Worm (Caenorhabditis elegans) whole organism, L4 larva: ENCODE data around the gene C02B8.7.
A peak's percentile ranks its signal among the peaks of the same experiment; 100 is the strongest.
"Not testable (repeated sequence)": the region's sequence is repeated elsewhere in the genome, so short reads cannot be mapped to it uniquely, and the experiment has no call there.

Experiments
- D1046.2 ChIP-seq: fragments of 200-800 bp; sonication (Bioruptor generic); IDR thresholded peaks from 2 replicates; pipeline ENCODE4 v1.3.6; 2022; ENCODE audit warnings: missing genetic modification characterization, missing compliant biosample characterization
- F26F4.8 ChIP-seq: fragments of 200-800 bp; sonication (Bioruptor generic); conservative IDR thresholded peaks from 2 replicates; pipeline ENCODE4 v1.3.6; 2022; ENCODE audit warnings: missing genetic modification characterization, missing compliant biosample characterization
- F37D6.2 ChIP-seq: sonication (generic microtip); optimal IDR thresholded peaks from 2 replicates; lab custom pipeline; 2016; ENCODE audit warnings: mild to moderate bottlenecking, missing genetic modification characterization, missing compliant biosample characterization
- F49E8.2 ChIP-seq: sonication (generic microtip); optimal IDR thresholded peaks from 2 replicates; lab custom pipeline; 2016; ENCODE audit warnings: missing compliant biosample characterization, mild to moderate bottlenecking, missing genetic modification characterization, borderline replicate concordance
- T26A8.4 ChIP-seq: fragments of 200-800 bp; sonication (Bioruptor generic); IDR thresholded peaks from 2 replicates; pipeline ENCODE4 v1.3.6; 2022; ENCODE audit warnings: missing genetic modification characterization, missing compliant biosample characterization
- Y105C5A.15 ChIP-seq: fragments of 200-800 bp; sonication (Bioruptor generic); IDR thresholded peaks from 2 replicates; pipeline ENCODE4 v1.3.6; 2022; ENCODE audit warnings: missing genetic modification characterization, missing compliant biosample characterization
- Y48G9A.11 ChIP-seq: fragments of 200-800 bp; sonication (Bioruptor generic); IDR thresholded peaks from 2 replicates; pipeline ENCODE4 v1.3.6; 2022; ENCODE audit warnings: missing genetic modification reagents, missing genetic modification characterization, missing compliant biosample characterization
- Y75B8A.6 ChIP-seq: fragments of 200-800 bp; sonication (Bioruptor generic); IDR thresholded peaks from 2 replicates; pipeline ENCODE4 v1.3.6; 2022; ENCODE audit warnings: missing genetic modification reagents, missing genetic modification characterization, missing compliant biosample characterization
- ZK337.2 ChIP-seq: fragments of 200-800 bp; sonication (Bioruptor generic); IDR thresholded peaks from 2 replicates; pipeline ENCODE4 v1.3.6; 2022; ENCODE audit warnings: missing genetic modification reagents, missing genetic modification characterization, missing compliant biosample characterization
- aha-1 ChIP-seq: fragments of 150-350 bp; peaks from one replicate; lab custom pipeline; 2014; ENCODE audit warnings: missing biosample characterization, missing genetic modification characterization
- ama-1 ChIP-seq: fragments of 150-350 bp; optimal IDR thresholded peaks from 2 replicates; lab custom pipeline; 2014; ENCODE audit warnings: inconsistent platforms, mixed read lengths
- arid-1 ChIP-seq: fragments of 200-800 bp; sonication (Bioruptor generic); conservative IDR thresholded peaks from 2 replicates; pipeline ENCODE4 v1.3.6; 2022; ENCODE audit warnings: missing genetic modification reagents, missing genetic modification characterization, missing compliant biosample characterization
- ceh-62 ChIP-seq: sonication (generic microtip); optimal IDR thresholded peaks from 2 replicates; lab custom pipeline; 2017; ENCODE audit warnings: missing biosample characterization, missing genetic modification characterization
- ctbp-1 ChIP-seq: fragments of 200-800 bp; sonication (Bioruptor generic); IDR thresholded peaks from 2 replicates; pipeline ENCODE4 v1.3.6; 2022; ENCODE audit warnings: missing genetic modification reagents, missing genetic modification characterization, missing compliant biosample characterization
- daf-16 ChIP-seq, 3 experiments: sonication (generic microtip); optimal IDR thresholded peaks; 2 replicates each; lab custom pipeline; 2016 to 2017; ENCODE audit warnings: missing genetic modification characterization in 3 of 3, missing genetic modification reagents in 3 of 3, mild to moderate bottlenecking in 2 of 3, missing compliant biosample characterization in 2 of 3, missing biosample characterization in 1 of 3, moderate library complexity in 1 of 3
- dmd-6 ChIP-seq: fragments of 200-800 bp; sonication (Bioruptor generic); IDR thresholded peaks from 2 replicates; pipeline ENCODE4 v1.3.6; 2022; ENCODE audit warnings: missing genetic modification reagents, missing genetic modification characterization, missing compliant biosample characterization
- dmd-8 ChIP-seq: fragments of 200-800 bp; sonication (Bioruptor generic); IDR thresholded peaks from 2 replicates; pipeline ENCODE4 v1.3.6; 2022; ENCODE audit warnings: missing genetic modification characterization, missing compliant biosample characterization
- dpl-1 ChIP-seq: fragments of 150-350 bp; optimal IDR thresholded peaks from 2 replicates; lab custom pipeline; 2014; ENCODE audit warnings: missing biosample characterization, missing genetic modification reagents, missing genetic modification characterization
- duxl-1 ChIP-seq: sonication (generic microtip); optimal IDR thresholded peaks from 2 replicates; lab custom pipeline; 2016; ENCODE audit warnings: mild to moderate bottlenecking, missing genetic modification characterization, moderate library complexity, missing compliant biosample characterization; ENCODE audit not compliant: poor library complexity
- dve-1 ChIP-seq: sonication (generic microtip); optimal IDR thresholded peaks from 2 replicates; lab custom pipeline; 2017; ENCODE audit warnings: antibody characterized with exemption, mild to moderate bottlenecking, missing genetic modification characterization, missing compliant biosample characterization; ENCODE audit not compliant: insufficient read depth
- egl-27 ChIP-seq: sonication (generic microtip); optimal IDR thresholded peaks from 3 replicates; lab custom pipeline; 2017; ENCODE audit warnings: missing biosample characterization, missing genetic modification reagents, missing genetic modification characterization
- egl-43 ChIP-seq: fragments of 200-800 bp; sonication (Bioruptor generic); IDR thresholded peaks from 2 replicates; pipeline ENCODE4 v1.3.6; 2022; ENCODE audit warnings: missing genetic modification reagents, missing genetic modification characterization, missing compliant biosample characterization
- gei-8 ChIP-seq: fragments of 200-800 bp; sonication (Bioruptor generic); optimal IDR thresholded peaks from 2 replicates; lab custom pipeline; 2018; ENCODE audit warnings: mild to moderate bottlenecking, missing genetic modification characterization, missing compliant biosample characterization
- hlh-30 ChIP-seq: sonication (generic microtip); optimal IDR thresholded peaks from 2 replicates; lab custom pipeline; 2017; ENCODE audit warnings: antibody characterized with exemption, mild to moderate bottlenecking, missing genetic modification characterization, missing compliant biosample characterization; ENCODE audit not compliant: insufficient read depth
- hmg-1.1 ChIP-seq: fragments of 200-800 bp; sonication (Bioruptor generic); IDR thresholded peaks from 2 replicates; pipeline ENCODE4 v1.3.6; 2022; ENCODE audit warnings: missing genetic modification reagents, missing genetic modification characterization, missing compliant biosample characterization
- lim-7 ChIP-seq: fragments of 200-800 bp; sonication (Bioruptor generic); IDR thresholded peaks from 2 replicates; pipeline ENCODE4 v1.3.6; 2022; ENCODE audit warnings: missing genetic modification characterization, missing compliant biosample characterization
- lin-38 ChIP-seq: fragments of 200-800 bp; sonication (Bioruptor generic); IDR thresholded peaks from 2 replicates; pipeline ENCODE4 v1.3.6; 2022; ENCODE audit warnings: missing genetic modification reagents, missing genetic modification characterization, missing compliant biosample characterization
- lsy-2 ChIP-seq, 2 experiments: fragments of 150-350 bp in 1 of 2; sonication (generic microtip) in 1 of 2; optimal IDR thresholded peaks; 2 replicates each; lab custom pipeline; 2014 to 2017; ENCODE audit warnings: missing biosample characterization in 2 of 2, missing genetic modification characterization in 2 of 2
- madf-5 ChIP-seq, 2 experiments: fragments of 200-800 bp; sonication (Bioruptor generic); IDR thresholded peaks; 2 replicates each; pipeline ENCODE4 v1.3.6; 2022; ENCODE audit warnings: missing compliant biosample characterization in 2 of 2, missing genetic modification characterization in 2 of 2
- madf-9 ChIP-seq: fragments of 200-800 bp; sonication (Bioruptor generic); conservative IDR thresholded peaks from 2 replicates; pipeline ENCODE4 v1.3.6; 2022; ENCODE audit warnings: missing genetic modification reagents, missing genetic modification characterization, missing compliant biosample characterization
- mdl-1 ChIP-seq, 2 experiments: fragments of 150-350 bp in 1 of 2; sonication (generic microtip) in 1 of 2; optimal IDR thresholded peaks; 2 replicates each; lab custom pipeline; 2014 to 2017; ENCODE audit warnings: missing biosample characterization in 2 of 2, missing genetic modification characterization in 2 of 2
- mdt-29 ChIP-seq: fragments of 200-800 bp; sonication (Bioruptor generic); IDR thresholded peaks from 2 replicates; pipeline ENCODE4 v1.3.6; 2022; ENCODE audit warnings: missing genetic modification reagents, missing genetic modification characterization, missing compliant biosample characterization
- mep-1 ChIP-seq: fragments of 150-350 bp; sonication (generic microtip); optimal IDR thresholded peaks from 3 replicates; lab custom pipeline; 2014; ENCODE audit warnings: missing biosample characterization, missing genetic modification characterization
- mes-2 ChIP-seq: sonication (generic microtip); optimal IDR thresholded peaks from 2 replicates; lab custom pipeline; 2016; ENCODE audit warnings: missing genotype, mild to moderate bottlenecking, missing genetic modification characterization, missing compliant biosample characterization; ENCODE audit not compliant: poor library complexity, severe bottlenecking
- mxl-2 ChIP-seq: fragments of 200-800 bp; sonication (Bioruptor generic); conservative IDR thresholded peaks from 2 replicates; pipeline ENCODE4 v1.3.6; 2022; ENCODE audit warnings: missing genetic modification reagents, missing genetic modification characterization, missing compliant biosample characterization
- nhr-41 ChIP-seq: fragments of 200-800 bp; sonication (Bioruptor generic); IDR thresholded peaks from 2 replicates; pipeline ENCODE4 v1.3.6; 2022; ENCODE audit warnings: missing genetic modification reagents, missing genetic modification characterization, missing compliant biosample characterization
- pha-4 ChIP-seq, 2 experiments: fragments of 150-350 bp in 1 of 2; fragments of 200-800 bp in 1 of 2; sonication (Bioruptor generic) in 1 of 2; IDR thresholded peaks in 1 of 2; optimal IDR thresholded peaks in 1 of 2; 2 replicates each; pipeline versions ENCODE4 v1.3.6 to Lab custom; 2014 to 2022; ENCODE audit warnings: missing genetic modification characterization in 2 of 2, missing genetic modification reagents in 2 of 2, missing biosample characterization in 1 of 2, missing compliant biosample characterization in 1 of 2
- pqm-1 ChIP-seq: sonication (generic microtip); optimal IDR thresholded peaks from 2 replicates; lab custom pipeline; 2017; ENCODE audit warnings: missing biosample characterization, missing genetic modification characterization
- snpc-1.2 ChIP-seq: fragments of 200-800 bp; sonication (Bioruptor generic); IDR thresholded peaks from 2 replicates; pipeline ENCODE4 v1.3.6; 2022; ENCODE audit warnings: missing genetic modification reagents, missing genetic modification characterization, missing compliant biosample characterization
- spr-1 ChIP-seq: sonication (generic microtip); optimal IDR thresholded peaks from 2 replicates; lab custom pipeline; 2016; ENCODE audit warnings: mild to moderate bottlenecking, missing genetic modification characterization, missing compliant biosample characterization
- tra-1 ChIP-seq: fragments of 200-800 bp; sonication (Bioruptor generic); IDR thresholded peaks from 2 replicates; pipeline ENCODE4 v1.3.6; 2022; ENCODE audit warnings: missing genetic modification reagents, missing genetic modification characterization, missing compliant biosample characterization
- vab-7 ChIP-seq: fragments of 200-800 bp; sonication (Bioruptor generic); IDR thresholded peaks from 2 replicates; pipeline ENCODE4 v1.3.6; 2022; ENCODE audit warnings: missing genetic modification reagents, missing genetic modification characterization, missing compliant biosample characterization
- zfp-3 ChIP-seq: fragments of 200-800 bp; sonication (Bioruptor generic); conservative IDR thresholded peaks from 2 replicates; pipeline ENCODE4 v1.3.6; 2022; ENCODE audit warnings: missing genetic modification reagents, missing genetic modification characterization, missing compliant biosample characterization

The C02B8.7 gene

DNA sequence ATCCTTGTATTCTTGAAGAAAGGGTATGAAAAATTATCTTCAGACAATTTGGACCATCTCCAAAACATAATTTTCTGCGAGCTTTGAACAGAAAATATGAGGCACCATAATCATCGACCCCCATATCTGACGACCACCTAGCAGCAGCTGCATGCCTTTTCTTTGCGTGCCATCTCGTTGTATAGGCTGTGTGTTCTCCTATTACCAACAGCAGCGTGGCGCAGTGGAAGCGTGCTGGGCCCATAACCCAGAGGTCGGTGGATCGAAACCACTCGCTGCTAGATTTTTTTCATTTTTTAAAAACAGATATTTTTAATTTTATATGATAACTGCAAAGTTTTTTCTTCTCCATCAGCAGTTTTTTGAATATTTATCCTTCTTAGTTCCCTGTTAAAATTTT, 18.3 kb upstream of the C02B8.7 start (continued):
- TF ChIP-seq dmd-8 (GFP tag; lab: Robert Waterston, UW), result peak; percentile 85
- no peak for TF ChIP-seq pqm-1 (tag; lab: Kevin White, UChicago)
- TF ChIP-seq hmg-1.1 (GFP tag; lab: Robert Waterston, UW), result peak; percentile 77
- no peak; the same call in 1 of the 2 replicates for TF ChIP-seq dmd-6 (GFP tag; lab: Robert Waterston, UW)
- no peak for TF ChIP-seq ceh-62 (tag; lab: Kevin White, UChicago)
- TF ChIP-seq pha-4 (GFP tag; IDR thresholded peaks at IDR 0.05; lab: Robert Waterston, UW), result peak; percentile 73
- no peak for TF ChIP-seq pha-4 (tag; optimal IDR thresholded peaks at IDR 0.05; lab: Kevin White, UChicago)
- TF ChIP-seq aha-1 (tag; lab: Kevin White, UChicago), result peak; percentile 48
- TF ChIP-seq zfp-3 (GFP tag; lab: Robert Waterston, UW), result 0 out of 2 replicates have a peak, but pooled peaks have one; percentile 42
- TF ChIP-seq F37D6.2 (tag; lab: Kevin White, UChicago), result no peak
- TF ChIP-seq Y75B8A.6, result 0 out of 2 replicates have a peak, but pooled peaks have one; percentile 61
- 0 out of 2 replicates have a peak, but pooled peaks have one; percentile 9 for TF ChIP-seq snpc-1.2 (GFP tag; lab: Robert Waterston, UW)
- no peak for TF ChIP-seq ama-1
- TF ChIP-seq F49E8.2, result no peak
- no peak for TF ChIP-seq egl-27
- peak in 1 of 2 experiments; percentile 78; a peak in 3 of 4 replicates for TF ChIP-seq madf-5 (GFP tag; IDR thresholded peaks at IDR 0.05; lab: Robert Waterston, UW)

DNA sequence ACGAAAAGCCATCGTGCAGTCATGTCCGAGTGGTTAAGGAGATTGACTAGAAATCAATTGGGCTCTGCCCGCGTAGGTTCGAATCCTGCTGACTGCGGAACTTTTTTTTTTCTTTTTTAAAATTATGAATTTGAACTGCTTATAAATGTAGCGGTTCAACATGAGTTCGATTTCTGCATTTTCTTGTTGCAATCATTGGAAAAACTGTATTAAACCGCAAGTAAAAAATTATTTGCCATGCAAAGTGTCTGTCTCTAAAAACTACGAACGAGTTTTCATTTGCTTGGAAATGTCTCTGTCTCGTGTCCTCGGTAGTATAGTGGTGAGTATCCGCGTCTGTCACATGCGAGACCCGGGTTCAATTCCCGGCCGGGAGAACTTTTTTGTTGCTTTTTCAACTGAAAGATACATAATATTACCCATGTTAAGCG, 17.8 kb upstream of the C02B8.7 start:
- not testable (repeated sequence) for TF ChIP-seq daf-16 (GFP tag; optimal IDR thresholded peaks at IDR 0.05; lab: Kevin White, UChicago); pha-4 (tag; optimal IDR thresholded peaks at IDR 0.05; lab: Kevin White, UChicago)
- peak; percentile 12 for TF ChIP-seq daf-16 (tag; optimal IDR thresholded peaks at IDR 0.05; lab: Kevin White, UChicago)
- TF ChIP-seq tra-1 (GFP tag; lab: Robert Waterston, UW), result peak; percentile 50; the same call in 1 of the 2 replicates
- TF ChIP-seq Y48G9A.11 (GFP tag; lab: Robert Waterston, UW), result peak; percentile 51; the same call in 1 of the 2 replicates
- TF ChIP-seq Y75B8A.6, result peak; percentile 67; the same call in 1 of the 2 replicates
- TF ChIP-seq mdl-1 (tag; optimal IDR thresholded peaks at IDR 0.05; lab: Kevin White, UChicago), result peak; percentile 9 to 70
- TF ChIP-seq F26F4.8, result 0 out of 2 replicates have a peak, but pooled peaks have one; percentile 3
- peak; percentile 76 for TF ChIP-seq mes-2 (tag; lab: Kevin White, UChicago)
- peak; percentile 52 for TF ChIP-seq duxl-1 (tag; lab: Kevin White, UChicago)
- peak; percentile 46 for TF ChIP-seq gei-8 (GFP tag; lab: Kevin White, UChicago)
- TF ChIP-seq ZK337.2 (GFP tag; lab: Robert Waterston, UW), result 0 out of 2 replicates have a peak, but pooled peaks have one; percentile 36
- peak; percentile 43; the same call in 1 of the 2 replicates for TF ChIP-seq vab-7
- TF ChIP-seq lin-38 (GFP tag; lab: Robert Waterston, UW), result peak; percentile 60
- TF ChIP-seq madf-9 (GFP tag; lab: Robert Waterston, UW), result peak; percentile 35; the same call in 1 of the 2 replicates
- TF ChIP-seq mxl-2 (GFP tag; lab: Robert Waterston, UW), result peak; percentile 38; the same call in 1 of the 2 replicates
- TF ChIP-seq dmd-6 (GFP tag; lab: Robert Waterston, UW), result 0 out of 2 replicates have a peak, but pooled peaks have one; percentile 26
- TF ChIP-seq spr-1 (tag; lab: Kevin White, UChicago), result peak; percentile 20
- TF ChIP-seq mep-1 (tag; lab: Kevin White, UChicago), result peak; percentile 16
- TF ChIP-seq nhr-41 (GFP tag; lab: Robert Waterston, UW), result peak; percentile 12; the same call in 1 of the 2 replicates
- TF ChIP-seq arid-1, result peak; percentile 15; the same call in 1 of the 2 replicates
- TF ChIP-seq hmg-1.1 (GFP tag; lab: Robert Waterston, UW), result peak; percentile 50
- TF ChIP-seq pha-4 (GFP tag; IDR thresholded peaks at IDR 0.05; lab: Robert Waterston, UW), result peak; percentile 41; the same call in 1 of the 2 replicates
- TF ChIP-seq T26A8.4 (GFP tag; lab: Robert Waterston, UW), result peak; percentile 54
- TF ChIP-seq hlh-30 (tag; lab: Kevin White, UChicago), result peak; percentile 89
- TF ChIP-seq dpl-1, result peak; percentile 1
- 0 out of 2 replicates have a peak, but pooled peaks have one; percentile 16 for TF ChIP-seq Y105C5A.15 (GFP tag; lab: Robert Waterston, UW)
- TF ChIP-seq lsy-2 (tag; optimal IDR thresholded peaks at IDR 0.05; lab: Kevin White, UChicago), result peak in 1 of 2 experiments; percentile 36
- peak; percentile 69; the same call in 1 of the 2 replicates for TF ChIP-seq snpc-1.2 (GFP tag; lab: Robert Waterston, UW)
- TF ChIP-seq madf-5 (GFP tag; IDR thresholded peaks at IDR 0.05; lab: Robert Waterston, UW), result peak; percentile 8 to 70; a peak in 2 of 4 replicates
- TF ChIP-seq mdt-29, result 0 out of 2 replicates have a peak, but pooled peaks have one; percentile 57
- peak; percentile 76 for TF ChIP-seq lim-7
- TF ChIP-seq dve-1 (tag; lab: Kevin White, UChicago), result peak; percentile 18
- 0 out of 2 replicates have a peak, but pooled peaks have one; percentile 35 for TF ChIP-seq D1046.2 (GFP tag; lab: Robert Waterston, UW)
- peak; percentile 54; the same call in 1 of the 2 replicates for TF ChIP-seq dmd-8 (GFP tag; lab: Robert Waterston, UW)
- TF ChIP-seq ctbp-1 (GFP tag; lab: Robert Waterston, UW), result peak; percentile 55; the same call in 1 of the 2 replicates
- TF ChIP-seq egl-43, result 0 out of 2 replicates have a peak, but pooled peaks have one; percentile 55
